Fruit fly (Drosophila melanogaster) whole organism, embryonic: Measurements from ENCODE around the gene CG5968.
A peak's percentile ranks its signal among the peaks of the same experiment; 100 is the strongest.

Experiments
- Atf3 ChIP-seq: fragments of 200-800 bp; sonication (Bioruptor generic); optimal IDR thresholded peaks from 3 replicates; lab custom pipeline; 2016; ENCODE audit warnings: missing biosample characterization, missing genetic modification characterization
- CG11093 ChIP-seq: fragments of 200-800 bp; sonication (Bioruptor generic); IDR thresholded peaks from 3 replicates; pipeline ENCODE4 v1.3.6; 2022; ENCODE audit warnings: missing biosample characterization, missing genetic modification characterization
- CG11247 ChIP-seq: fragments of 200-800 bp; sonication (Bioruptor generic); IDR thresholded peaks from 2 replicates; pipeline ENCODE4 v1.3.6; 2022; ENCODE audit warnings: missing biosample characterization, missing genetic modification characterization
- CG11560 ChIP-seq: fragments of 200-800 bp; sonication (Bioruptor generic); IDR thresholded peaks from 3 replicates; pipeline ENCODE4 v1.3.6; 2022; ENCODE audit warnings: missing biosample characterization, missing genetic modification characterization
- CG12299 ChIP-seq: fragments of 200-800 bp; sonication (Bioruptor generic); optimal IDR thresholded peaks from 2 replicates; lab custom pipeline; 2018; ENCODE audit warnings: missing biosample characterization, mild to moderate bottlenecking, missing genetic modification characterization
- CG1233 ChIP-seq: fragments of 200-800 bp; sonication (Bioruptor generic); optimal IDR thresholded peaks from 4 replicates; lab custom pipeline; 2018; ENCODE audit warnings: missing biosample characterization, mild to moderate bottlenecking, missing genetic modification characterization
- CG12942 ChIP-seq: fragments of 200-800 bp; sonication (Bioruptor generic); optimal IDR thresholded peaks from 3 replicates; lab custom pipeline; 2016; ENCODE audit warnings: missing biosample characterization, missing genetic modification characterization
- CG16863 ChIP-seq: fragments of 200-800 bp; sonication (Bioruptor generic); optimal IDR thresholded peaks from 3 replicates; lab custom pipeline; 2016; ENCODE audit warnings: missing biosample characterization, missing genetic modification characterization
- CG17186 ChIP-seq: fragments of 200-800 bp; sonication (Bioruptor generic); optimal IDR thresholded peaks from 3 replicates; lab custom pipeline; 2017; ENCODE audit warnings: missing biosample characterization, missing genetic modification reagents, missing genetic modification characterization
- CG18619 ChIP-seq: fragments of 200-800 bp; sonication (Bioruptor generic); optimal IDR thresholded peaks from 3 replicates; lab custom pipeline; 2017; ENCODE audit warnings: missing biosample characterization, mild to moderate bottlenecking, missing genetic modification characterization
- CG30020 ChIP-seq: fragments of 200-800 bp; optimal IDR thresholded peaks from 2 replicates; lab custom pipeline; 2019; ENCODE audit warnings: missing biosample characterization, mild to moderate bottlenecking, missing genetic modification characterization, moderate library complexity
- CG31388 ChIP-seq: fragments of 200-800 bp; sonication (Bioruptor generic); optimal IDR thresholded peaks from 2 replicates; lab custom pipeline; 2016; ENCODE audit warnings: missing biosample characterization, missing genetic modification characterization
- CG32772 ChIP-seq: fragments of 200-800 bp; sonication (Bioruptor generic); IDR thresholded peaks from 2 replicates; pipeline ENCODE4 v1.3.6; 2022; ENCODE audit warnings: missing biosample characterization, missing genetic modification characterization
- CG4282 ChIP-seq: fragments of 200-800 bp; sonication (Bioruptor generic); optimal IDR thresholded peaks from 2 replicates; lab custom pipeline; 2016; ENCODE audit warnings: missing biosample characterization, missing genetic modification characterization
- CG4360 ChIP-seq: fragments of 200-800 bp; sonication (Bioruptor generic); IDR thresholded peaks from 2 replicates; pipeline ENCODE4 v1.3.6; 2022; ENCODE audit warnings: missing biosample characterization, missing genetic modification characterization
- CG5953 ChIP-seq: fragments of 200-800 bp; sonication (Bioruptor generic); IDR thresholded peaks from 2 replicates; pipeline ENCODE4 v1.3.6; 2022; ENCODE audit warnings: missing biosample characterization, missing genetic modification characterization
- CG7839 ChIP-seq: fragments of 200-800 bp; sonication (Bioruptor generic); optimal IDR thresholded peaks from 3 replicates; lab custom pipeline; 2018; ENCODE audit warnings: missing biosample characterization, mild to moderate bottlenecking, missing genetic modification characterization, moderate library complexity
- CG7928 ChIP-seq: fragments of 200-800 bp; sonication (Bioruptor generic); optimal IDR thresholded peaks from 2 replicates; lab custom pipeline; 2017; ENCODE audit warnings: missing biosample characterization, mild to moderate bottlenecking, missing genetic modification characterization
- CG9215 ChIP-seq: fragments of 200-800 bp; sonication (Bioruptor generic); IDR thresholded peaks from 2 replicates; pipeline ENCODE4 v1.3.6; 2022; ENCODE audit warnings: missing biosample characterization, missing genetic modification characterization
- CG9727 ChIP-seq: fragments of 200-800 bp; sonication (Bioruptor generic); optimal IDR thresholded peaks from 3 replicates; lab custom pipeline; 2017; ENCODE audit warnings: missing biosample characterization, mild to moderate bottlenecking, missing genetic modification characterization
- HLH3B ChIP-seq: fragments of 200-800 bp; sonication (Bioruptor generic); IDR thresholded peaks from 2 replicates; pipeline ENCODE4 v1.3.6; 2022; ENCODE audit warnings: missing biosample characterization, missing genetic modification characterization
- MTF-1 ChIP-seq: fragments of 200-800 bp; sonication (Bioruptor generic); optimal IDR thresholded peaks from 2 replicates; lab custom pipeline; 2018; ENCODE audit warnings: missing biosample characterization, mild to moderate bottlenecking, missing genetic modification characterization, borderline replicate concordance
- Rx ChIP-seq: fragments of 200-800 bp; sonication (Bioruptor generic); IDR thresholded peaks from 2 replicates; pipeline ENCODE4 v1.3.6; 2022; ENCODE audit warnings: missing biosample characterization, missing genetic modification characterization
- Spps ChIP-seq: fragments of 200-800 bp; sonication (Bioruptor generic); optimal IDR thresholded peaks from 2 replicates; lab custom pipeline; 2018; ENCODE audit warnings: missing biosample characterization, mild to moderate bottlenecking, missing genetic modification characterization
- Sry-β ChIP-seq: fragments of 200-800 bp; sonication (Bioruptor generic); optimal IDR thresholded peaks from 2 replicates; lab custom pipeline; 2018; ENCODE audit warnings: missing biosample characterization, mild to moderate bottlenecking, missing genetic modification characterization, moderate library complexity
- az2 ChIP-seq: fragments of 200-800 bp; sonication (Bioruptor generic); optimal IDR thresholded peaks from 3 replicates; lab custom pipeline; 2016; ENCODE audit warnings: missing biosample characterization, missing genetic modification characterization
- bigmax ChIP-seq: fragments of 200-800 bp; sonication (Bioruptor generic); optimal IDR thresholded peaks from 2 replicates; lab custom pipeline; 2018; ENCODE audit warnings: missing biosample characterization, mild to moderate bottlenecking, missing genetic modification characterization
- chinmo ChIP-seq: fragments of 200-800 bp; sonication (Bioruptor generic); IDR thresholded peaks from 4 replicates; pipeline ENCODE4 v1.3.6; 2022; ENCODE audit warnings: missing biosample characterization, missing genetic modification characterization; ENCODE audit not compliant: partially characterized antibody
- cwo ChIP-seq: fragments of 200-800 bp; sonication (Bioruptor generic); optimal IDR thresholded peaks from 3 replicates; lab custom pipeline; 2017; ENCODE audit warnings: missing biosample characterization, missing genetic modification characterization, mild to moderate bottlenecking, moderate library complexity, missing genetic modification reagents
- gfzf ChIP-seq: fragments of 200-800 bp; sonication (Bioruptor generic); optimal IDR thresholded peaks from 2 replicates; lab custom pipeline; 2016; ENCODE audit warnings: missing biosample characterization, mild to moderate bottlenecking, missing genetic modification characterization, moderate library complexity
- gt ChIP-seq: fragments of 200-800 bp; sonication (Bioruptor generic); IDR thresholded peaks from 2 replicates; pipeline ENCODE4 v1.3.6; 2022; ENCODE audit warnings: missing biosample characterization, missing genetic modification characterization
- h ChIP-seq: fragments of >200 bp; optimal IDR thresholded peaks from 2 replicates; lab custom pipeline; 2017
- hkb ChIP-seq, 2 experiments: fragments of 200-800 bp in 1 of 2; fragments of >200 bp in 1 of 2; sonication (Bioruptor generic) in 1 of 2; IDR thresholded peaks in 1 of 2; optimal IDR thresholded peaks in 1 of 2; 2 replicates each; pipeline versions ENCODE4 v1.3.6 to Lab custom; 2017 to 2022; ENCODE audit warnings: missing biosample characterization in 1 of 2, missing genetic modification characterization in 1 of 2
- nerfin-2 ChIP-seq: fragments of 200-800 bp; sonication (Bioruptor generic); IDR thresholded peaks from 2 replicates; pipeline ENCODE4 v1.3.6; 2022; ENCODE audit warnings: missing biosample characterization, missing genetic modification characterization; ENCODE audit not compliant: partially characterized antibody
- nmo ChIP-seq: fragments of 200-800 bp; sonication (Bioruptor generic); optimal IDR thresholded peaks from 2 replicates; lab custom pipeline; 2018; ENCODE audit warnings: missing biosample characterization, mild to moderate bottlenecking, missing genetic modification characterization, moderate library complexity
- pan ChIP-seq, 4 experiments: fragments of >200 bp in 3 of 4; fragments of 200-800 bp in 1 of 4; sonication (Bioruptor generic) in 1 of 4; optimal IDR thresholded peaks in 3 of 4; IDR thresholded peaks in 1 of 4; 2 replicates each; pipeline versions ENCODE4 v1.3.6 to Lab custom; 2017 to 2022; ENCODE audit warnings: missing biosample characterization in 2 of 4, missing genetic modification characterization in 2 of 4, mixed read lengths in 1 of 4
- psq ChIP-seq: fragments of 200-800 bp; sonication (Bioruptor generic); optimal IDR thresholded peaks from 2 replicates; lab custom pipeline; 2017; ENCODE audit warnings: missing biosample characterization, missing genetic modification characterization
- pum ChIP-seq: fragments of 200-800 bp; sonication (Bioruptor generic); optimal IDR thresholded peaks from 2 replicates; lab custom pipeline; 2016; ENCODE audit warnings: missing biosample characterization, missing genetic modification characterization
- salm ChIP-seq: fragments of 200-800 bp; sonication (Bioruptor generic); optimal IDR thresholded peaks from 2 replicates; lab custom pipeline; 2018; ENCODE audit warnings: missing biosample characterization, mild to moderate bottlenecking, missing genetic modification characterization
- sr ChIP-seq: fragments of 200-800 bp; sonication (Bioruptor generic); IDR thresholded peaks from 3 replicates; pipeline ENCODE4 v1.3.6; 2022; ENCODE audit warnings: missing biosample characterization, missing genetic modification characterization
- tx ChIP-seq: fragments of 200-800 bp; sonication (Bioruptor generic); optimal IDR thresholded peaks from 2 replicates; lab custom pipeline; 2016; ENCODE audit warnings: missing biosample characterization, missing genetic modification characterization
- vfl ChIP-seq: fragments of 200-800 bp; sonication (Bioruptor generic); optimal IDR thresholded peaks from 2 replicates; lab custom pipeline; 2016; ENCODE audit warnings: missing biosample characterization, missing genetic modification characterization

Gene CG5968

dm6 chr2L:16520475-16521344 lies 29.0 kb downstream of the CG5968 start (continued):
- TF ChIP-seq CG9727 (GFP tag; lab: Kevin White, UChicago) (no peak), CG30020 (no peak), CG11247 (GFP tag; lab: Robert Waterston, UW) (no peak), CG7839 (tag; lab: Kevin White, UChicago) (no peak), vfl (GFP tag; lab: Kevin White, UChicago) (no peak), CG32772 (GFP tag; lab: Robert Waterston, UW) (no peak), Rx (GFP tag; lab: Robert Waterston, UW) (no peak), nerfin-2 (GFP tag; lab: Robert Waterston, UW) (0 out of 2 replicates have a peak, but pooled peaks have one; percentile 7), Spps (tag; lab: Kevin White, UChicago) (no peak), CG17186 (no peak), gfzf (GFP tag; lab: Kevin White, UChicago) (no peak), sr (GFP tag; lab: Robert Waterston, UW) (no peak), HLH3B (GFP tag; lab: Robert Waterston, UW) (no peak), CG31388 (GFP tag; lab: Kevin White, UChicago) (no peak), CG5953 (GFP tag; lab: Robert Waterston, UW) (no peak), CG11093 (GFP tag; lab: Robert Waterston, UW) (no peak), CG1233 (no peak), hkb (optimal IDR thresholded peaks at IDR 0.05; lab: Kevin White, UChicago) (no peak), hkb (GFP tag; IDR thresholded peaks at IDR 0.05; lab: Robert Waterston, UW) (no peak), CG12299 (no peak), CG12942 (GFP tag; lab: Kevin White, UChicago) (no peak), cwo (no peak), salm (tag; lab: Kevin White, UChicago) (no peak), CG11560 (tag; lab: Robert Waterston, UW) (no peak), CG7928 (GFP tag; lab: Kevin White, UChicago) (no peak), gt (no peak), MTF-1 (GFP tag; lab: Kevin White, UChicago) (no peak), CG9215 (no peak), nmo (peak; percentile 16), CG4360 (GFP tag; lab: Robert Waterston, UW) (no peak), h (lab: Kevin White, UChicago) (no peak), CG16863 (GFP tag; lab: Kevin White, UChicago) (no peak), psq (GFP tag; lab: Kevin White, UChicago) (no peak), Atf3 (GFP tag; lab: Kevin White, UChicago) (no peak), az2 (GFP tag; lab: Kevin White, UChicago) (no peak), Sry-β (GFP tag; lab: Kevin White, UChicago) (no peak), CG18619 (GFP tag; lab: Kevin White, UChicago) (no peak), bigmax (GFP tag; lab: Kevin White, UChicago) (no peak), tx (GFP tag; lab: Kevin White, UChicago) (no peak), chinmo (GFP tag; lab: Robert Waterston, UW) (peak; percentile 73; the same call in 3 of the 4 replicates), pum (GFP tag; lab: Kevin White, UChicago) (no peak), CG4282 (GFP tag; lab: Kevin White, UChicago) (no peak), pan (optimal IDR thresholded peaks at IDR 0.05; lab: Kevin White, UChicago) (no peak), pan (GFP tag; optimal IDR thresholded peaks at IDR 0.05 in 1 of 2, IDR thresholded peaks at IDR 0.05 in 1 of 2) (peak in 1 of 2 experiments; percentile 46)
- TF ChIP-seq, all 482 proteins: peak for 35
